Fruit fly (Drosophila melanogaster) whole organism, embryonic: Measurements from ENCODE around the gene Ten-m.

ENCODE experiments used
- Bdp1 ChIP-seq: fragments of 200-800 bp; sonication (Bioruptor generic); optimal IDR thresholded peaks from 3 replicates; lab custom pipeline; 2016; ENCODE audit warnings: missing biosample characterization, missing genetic modification characterization
- CG12071 ChIP-seq: fragments of 200-800 bp; sonication (Bioruptor generic); optimal IDR thresholded peaks from 3 replicates; lab custom pipeline; 2018; ENCODE audit warnings: missing biosample characterization, mild to moderate bottlenecking, missing genetic modification characterization
- CG12769 ChIP-seq: fragments of 200-800 bp; sonication (Bioruptor generic); optimal IDR thresholded peaks from 2 replicates; lab custom pipeline; 2019; ENCODE audit warnings: missing biosample characterization, mild to moderate bottlenecking, missing genetic modification characterization, moderate library complexity
- CG14050 ChIP-seq: fragments of 200-800 bp; sonication (Bioruptor generic); IDR thresholded peaks from 3 replicates; pipeline ENCODE4 v1.3.6; 2022; ENCODE audit warnings: missing biosample characterization, missing genetic modification characterization
- CG16815 ChIP-seq: fragments of 200-800 bp; sonication (Bioruptor generic); optimal IDR thresholded peaks from 3 replicates; lab custom pipeline; 2017; ENCODE audit warnings: missing biosample characterization, mild to moderate bottlenecking, missing genetic modification characterization
- CG17802 ChIP-seq: fragments of 200-800 bp; sonication (Bioruptor generic); optimal IDR thresholded peaks from 2 replicates; lab custom pipeline; 2018; ENCODE audit warnings: missing biosample characterization, mild to moderate bottlenecking, missing genetic modification characterization, moderate library complexity
- CG2202 ChIP-seq: fragments of 200-800 bp; sonication (Bioruptor generic); optimal IDR thresholded peaks from 2 replicates; lab custom pipeline; 2018; ENCODE audit warnings: missing biosample characterization, mild to moderate bottlenecking, missing genetic modification characterization
- CG2712 ChIP-seq: fragments of 200-800 bp; optimal IDR thresholded peaks from 3 replicates; lab custom pipeline; 2019; ENCODE audit warnings: missing biosample characterization, mild to moderate bottlenecking, missing genetic modification characterization, moderate library complexity
- CG3163 ChIP-seq: fragments of 200-800 bp; sonication (Bioruptor generic); optimal IDR thresholded peaks from 3 replicates; lab custom pipeline; 2016; ENCODE audit warnings: missing biosample characterization, missing genetic modification characterization
- CG34376 ChIP-seq: fragments of 200-800 bp; sonication (Bioruptor generic); optimal IDR thresholded peaks from 2 replicates; lab custom pipeline; 2018; ENCODE audit warnings: missing biosample characterization, mild to moderate bottlenecking, missing genetic modification characterization
- CG4820 ChIP-seq: fragments of 200-800 bp; sonication (Bioruptor generic); optimal IDR thresholded peaks from 3 replicates; lab custom pipeline; 2016; ENCODE audit warnings: missing biosample characterization, missing genetic modification characterization
- CG7357 ChIP-seq: fragments of 200-800 bp; sonication (Bioruptor generic); IDR thresholded peaks from 3 replicates; pipeline ENCODE4 v1.3.6; 2022; ENCODE audit warnings: missing biosample characterization, missing genetic modification characterization
- CG7839 ChIP-seq: fragments of 200-800 bp; sonication (Bioruptor generic); optimal IDR thresholded peaks from 3 replicates; lab custom pipeline; 2018; ENCODE audit warnings: missing biosample characterization, mild to moderate bottlenecking, missing genetic modification characterization, moderate library complexity
- CG7928 ChIP-seq: fragments of 200-800 bp; sonication (Bioruptor generic); optimal IDR thresholded peaks from 2 replicates; lab custom pipeline; 2017; ENCODE audit warnings: missing biosample characterization, mild to moderate bottlenecking, missing genetic modification characterization
- CG8089 ChIP-seq: fragments of 200-800 bp; sonication (Bioruptor generic); optimal IDR thresholded peaks from 3 replicates; lab custom pipeline; 2016; ENCODE audit warnings: missing biosample characterization, missing genetic modification characterization
- CG8281 ChIP-seq: fragments of 200-800 bp; sonication (Bioruptor generic); optimal IDR thresholded peaks from 2 replicates; lab custom pipeline; 2018; ENCODE audit warnings: missing biosample characterization, mild to moderate bottlenecking, missing genetic modification characterization, moderate library complexity
- CG8290 ChIP-seq, 3 experiments: fragments of 200-800 bp; sonication (Bioruptor generic); optimal IDR thresholded peaks; 2 replicates each; lab custom pipeline; 2016 to 2019; ENCODE audit warnings: missing biosample characterization in 3 of 3, missing genetic modification characterization in 3 of 3, mild to moderate bottlenecking in 2 of 3, moderate library complexity in 1 of 3
- CG8944 ChIP-seq: fragments of 200-800 bp; sonication (Bioruptor generic); optimal IDR thresholded peaks from 3 replicates; lab custom pipeline; 2016; ENCODE audit warnings: missing biosample characterization, missing genetic modification characterization
- Chrac-16 ChIP-seq: fragments of 200-800 bp; sonication (Bioruptor generic); optimal IDR thresholded peaks from 3 replicates; lab custom pipeline; 2016; ENCODE audit warnings: missing biosample characterization, missing genetic modification characterization
- Ets65A ChIP-seq: fragments of 200-800 bp; sonication (Bioruptor generic); peaks from one replicate; lab custom pipeline; 2016; ENCODE audit warnings: missing biosample characterization, missing genetic modification characterization
- HHEX ChIP-seq: fragments of 200-800 bp; sonication (Bioruptor generic); optimal IDR thresholded peaks from 3 replicates; lab custom pipeline; 2017; ENCODE audit warnings: missing biosample characterization, mild to moderate bottlenecking, missing genetic modification characterization, missing genetic modification reagents
- HLH54F ChIP-seq: fragments of 200-800 bp; sonication (Bioruptor generic); optimal IDR thresholded peaks from 3 replicates; lab custom pipeline; 2016; ENCODE audit warnings: missing biosample characterization, missing genetic modification characterization
- Hr51 ChIP-seq, 2 experiments: fragments of 200-800 bp; sonication (Bioruptor generic); optimal IDR thresholded peaks; 2 replicates in 1 of 2; 3 replicates in 1 of 2; lab custom pipeline; 2016 to 2018; ENCODE audit warnings: missing biosample characterization in 2 of 2, missing genetic modification characterization in 2 of 2, mild to moderate bottlenecking in 1 of 2, moderate library complexity in 1 of 2
- Hr78 ChIP-seq, 2 experiments: fragments of 200-800 bp in 1 of 2; fragments of >200 bp in 1 of 2; sonication (Bioruptor generic) in 1 of 2; optimal IDR thresholded peaks; 2 replicates each; lab custom pipeline; 2017 to 2019; ENCODE audit warnings: missing biosample characterization in 2 of 2, missing genetic modification characterization in 2 of 2, mild to moderate bottlenecking in 1 of 2, moderate library complexity in 1 of 2
- NFAT ChIP-seq: fragments of 200-800 bp; sonication (Bioruptor generic); IDR thresholded peaks from 2 replicates; pipeline ENCODE4 v1.3.6; 2022; ENCODE audit warnings: missing biosample characterization, missing genetic modification characterization
- Poxn ChIP-seq: fragments of 200-800 bp; sonication (Bioruptor generic); IDR thresholded peaks from 2 replicates; pipeline ENCODE4 v1.3.6; 2022; ENCODE audit warnings: missing biosample characterization, missing genetic modification characterization
- Spps ChIP-seq: fragments of 200-800 bp; sonication (Bioruptor generic); optimal IDR thresholded peaks from 2 replicates; lab custom pipeline; 2018; ENCODE audit warnings: missing biosample characterization, mild to moderate bottlenecking, missing genetic modification characterization
- Taf1 ChIP-seq: fragments of 200-800 bp; sonication (Bioruptor generic); IDR thresholded peaks from 2 replicates; pipeline ENCODE4 v1.3.6; 2022; ENCODE audit warnings: missing biosample characterization, missing genetic modification characterization
- Trl ChIP-seq, 3 experiments: fragments of >200 bp in 2 of 3; fragments of 200-800 bp in 1 of 3; sonication (Bioruptor generic) in 1 of 3; optimal IDR thresholded peaks; 2 replicates in 1 of 3; 3 replicates in 2 of 3; lab custom pipeline; 2016 to 2017; ENCODE audit warnings: missing biosample characterization in 1 of 3, missing genetic modification characterization in 1 of 3
- abd-A ChIP-seq: fragments of 200-800 bp; sonication (Bioruptor generic); optimal IDR thresholded peaks from 3 replicates; lab custom pipeline; 2019; ENCODE audit warnings: missing biosample characterization, mild to moderate bottlenecking, missing genetic modification characterization, moderate library complexity
- amos ChIP-seq: fragments of 200-800 bp; sonication (Bioruptor generic); IDR thresholded peaks from 2 replicates; pipeline ENCODE4 v1.3.6; 2022; ENCODE audit warnings: missing biosample characterization, missing genetic modification characterization; ENCODE audit not compliant: partially characterized antibody
- bab2 ChIP-seq: fragments of 200-800 bp; sonication (Bioruptor generic); optimal IDR thresholded peaks from 2 replicates; lab custom pipeline; 2016; ENCODE audit warnings: missing biosample characterization, missing genetic modification characterization
- bbx ChIP-seq: fragments of 200-800 bp; sonication (Bioruptor generic); IDR thresholded peaks from 2 replicates; pipeline ENCODE4 v1.3.6; 2022; ENCODE audit warnings: missing biosample characterization, missing genetic modification characterization; ENCODE audit not compliant: partially characterized antibody
- chm ChIP-seq: fragments of 200-800 bp; sonication (Bioruptor generic); IDR thresholded peaks from 2 replicates; pipeline ENCODE4 v1.3.6; 2022; ENCODE audit warnings: missing biosample characterization, missing genetic modification characterization
- dmrt11E ChIP-seq: fragments of 200-800 bp; sonication (Bioruptor generic); optimal IDR thresholded peaks from 3 replicates; lab custom pipeline; 2018; ENCODE audit warnings: missing biosample characterization, mild to moderate bottlenecking, missing genetic modification characterization, moderate library complexity
- ems ChIP-seq: fragments of 200-800 bp; sonication (Bioruptor generic); optimal IDR thresholded peaks from 3 replicates; lab custom pipeline; 2016; ENCODE audit warnings: missing biosample characterization, missing genetic modification characterization
- fru ChIP-seq: fragments of >200 bp; optimal IDR thresholded peaks from 2 replicates; lab custom pipeline; 2017
- gcm2 ChIP-seq: fragments of 200-800 bp; sonication (Bioruptor generic); optimal IDR thresholded peaks from 2 replicates; lab custom pipeline; 2016; ENCODE audit warnings: missing biosample characterization, missing genetic modification characterization
- hkb ChIP-seq, 2 experiments: fragments of 200-800 bp in 1 of 2; fragments of >200 bp in 1 of 2; sonication (Bioruptor generic) in 1 of 2; IDR thresholded peaks in 1 of 2; optimal IDR thresholded peaks in 1 of 2; 2 replicates each; pipeline versions ENCODE4 v1.3.6 to Lab custom; 2017 to 2022; ENCODE audit warnings: missing biosample characterization in 1 of 2, missing genetic modification characterization in 1 of 2
- kni ChIP-seq: fragments of 200-800 bp; sonication (Bioruptor generic); optimal IDR thresholded peaks from 3 replicates; lab custom pipeline; 2017; ENCODE audit warnings: mild to moderate bottlenecking, missing biosample characterization, missing genetic modification reagents, missing genetic modification characterization
- knrl ChIP-seq: fragments of 200-800 bp; sonication (Bioruptor generic); IDR thresholded peaks from 3 replicates; pipeline ENCODE4 v1.3.6; 2022; ENCODE audit warnings: missing biosample characterization, missing genetic modification characterization; ENCODE audit not compliant: partially characterized antibody
- peb ChIP-seq: fragments of 200-800 bp; sonication (Bioruptor generic); IDR thresholded peaks from 2 replicates; pipeline ENCODE4 v1.3.6; 2022; ENCODE audit warnings: missing biosample characterization, missing genetic modification characterization
- pfk ChIP-seq: fragments of 200-800 bp; sonication (Bioruptor generic); optimal IDR thresholded peaks from 2 replicates; lab custom pipeline; 2018; ENCODE audit warnings: missing biosample characterization, mild to moderate bottlenecking, missing genetic modification characterization, moderate library complexity
- pita ChIP-seq: fragments of 200-800 bp; sonication (Bioruptor generic); optimal IDR thresholded peaks from 2 replicates; lab custom pipeline; 2017; ENCODE audit warnings: missing biosample characterization, mild to moderate bottlenecking, missing genetic modification characterization
- sima ChIP-seq: fragments of 200-800 bp; sonication (Bioruptor generic); optimal IDR thresholded peaks from 2 replicates; lab custom pipeline; 2016; ENCODE audit warnings: missing biosample characterization, missing genetic modification characterization
- toy ChIP-seq: fragments of 200-800 bp; sonication (Bioruptor generic); IDR thresholded peaks from 2 replicates; pipeline ENCODE4 v1.3.6; 2022; ENCODE audit warnings: missing biosample characterization, missing genetic modification characterization
- zf30C ChIP-seq: fragments of 200-800 bp; sonication (Bioruptor generic); optimal IDR thresholded peaks from 3 replicates; lab custom pipeline; 2018; ENCODE audit warnings: missing biosample characterization, mild to moderate bottlenecking, missing genetic modification characterization

Ten-m gene

dm6 chr3L:22407590-22408485, at the start of gene Ten-m (continued):
- TF ChIP-seq sima (GFP tag; lab: Kevin White, UChicago) (no peak), kni (GFP tag; lab: Kevin White, UChicago) (peak; percentile 100), HHEX (peak; percentile 14), CG34376 (GFP tag; lab: Kevin White, UChicago) (peak; percentile 35), CG8089 (peak; percentile 40), peb (GFP tag; lab: Robert Waterston, UW) (no peak), dmrt11E (peak; percentile 52), Hr78 (GFP tag; optimal IDR thresholded peaks at IDR 0.05; lab: Kevin White, UChicago) (peak in 1 of 2 experiments; percentile 73), CG8281 (tag; lab: Kevin White, UChicago) (peak; percentile 49), CG16815 (GFP tag; lab: Kevin White, UChicago) (no peak), hkb (optimal IDR thresholded peaks at IDR 0.05; lab: Kevin White, UChicago) (peak; percentile 50), hkb (GFP tag; IDR thresholded peaks at IDR 0.05; lab: Robert Waterston, UW) (peak; percentile 58; the same call in 1 of the 2 replicates), Ets65A (no peak), bab2 (GFP tag; lab: Kevin White, UChicago) (no peak), Trl (optimal IDR thresholded peaks at IDR 0.05; lab: Kevin White, UChicago) (peak; percentile 99), Trl (GFP tag; optimal IDR thresholded peaks at IDR 0.05; lab: Kevin White, UChicago) (peak; percentile 85), CG17802 (no peak), CG3163 (GFP tag; lab: Kevin White, UChicago) (peak; percentile 12), CG7357 (GFP tag; lab: Robert Waterston, UW) (no peak), CG2202 (tag; lab: Kevin White, UChicago) (no peak), Hr51 (GFP tag; optimal IDR thresholded peaks at IDR 0.05; lab: Kevin White, UChicago) (peak in 1 of 2 experiments; percentile 56), gcm2 (GFP tag; lab: Kevin White, UChicago) (peak; percentile 33), chm (GFP tag; lab: Robert Waterston, UW) (peak; percentile 91), CG8944 (no peak), fru (lab: Kevin White, UChicago) (no peak), bbx (GFP tag; lab: Robert Waterston, UW) (peak; percentile 42; the same call in 1 of the 2 replicates), Chrac-16 (GFP tag; lab: Kevin White, UChicago) (no peak), Spps (tag; lab: Kevin White, UChicago) (no peak), ems (GFP tag; lab: Kevin White, UChicago) (no peak), knrl (GFP tag; lab: Robert Waterston, UW) (no peak; the same call in 2 of the 3 replicates), HLH54F (GFP tag; lab: Kevin White, UChicago) (no peak), amos (GFP tag; lab: Robert Waterston, UW) (peak; percentile 33; the same call in 1 of the 2 replicates), Poxn (no peak), CG2712 (peak; percentile 41), CG7839 (peak; percentile 41), zf30C (peak; percentile 61), toy (GFP tag; lab: Robert Waterston, UW) (no peak), Taf1 (GFP tag; lab: Robert Waterston, UW) (no peak), CG7928 (no peak), pfk (GFP tag; lab: Kevin White, UChicago) (peak; percentile 13), CG4820 (GFP tag; lab: Kevin White, UChicago) (no peak), CG12071 (GFP tag; lab: Kevin White, UChicago) (peak; percentile 63), NFAT (GFP tag; lab: Robert Waterston, UW) (0 out of 2 replicates have a peak, but pooled peaks have one; percentile 17), CG12769 (tag; lab: Kevin White, UChicago) (peak; percentile 82), CG14050 (no peak), pita (no peak), abd-A (tag; lab: Kevin White, UChicago) (peak; percentile 91), CG8290 (GFP tag; optimal IDR thresholded peaks at IDR 0.05; lab: Kevin White, UChicago) (peak; percentile 27), CG8290 (tag; optimal IDR thresholded peaks at IDR 0.05; lab: Kevin White, UChicago) (peak in 1 of 2 experiments; percentile 70), Bdp1 (GFP tag; lab: Kevin White, UChicago) (no peak)
